Fruit fly (Drosophila melanogaster) whole organism, pupa: ENCODE results near the gene Mp.

ENCODE experiments used
- CG10348 ChIP-seq: fragments of 200-800 bp; sonication (Bioruptor generic); IDR thresholded peaks from 2 replicates; pipeline ENCODE4 v1.3.6; 2022; ENCODE audit warnings: missing biosample characterization, missing genetic modification characterization
- CG12605 ChIP-seq: fragments of 200-800 bp; sonication (Bioruptor generic); IDR thresholded peaks from 2 replicates; pipeline ENCODE4 v1.3.6; 2022; ENCODE audit warnings: missing biosample characterization, missing genetic modification characterization
- CG13204 ChIP-seq: fragments of 200-800 bp; sonication (Bioruptor generic); optimal IDR thresholded peaks from 2 replicates; lab custom pipeline; 2018; ENCODE audit warnings: missing biosample characterization, mild to moderate bottlenecking, missing genetic modification characterization, moderate library complexity
- CG14655 ChIP-seq: fragments of 200-800 bp; sonication (Bioruptor generic); optimal IDR thresholded peaks from 3 replicates; lab custom pipeline; 2017; ENCODE audit warnings: mild to moderate bottlenecking, missing biosample characterization, missing genetic modification reagents, missing genetic modification characterization
- CG15710 ChIP-seq: fragments of 200-800 bp; sonication (Bioruptor generic); optimal IDR thresholded peaks from 2 replicates; lab custom pipeline; 2018; ENCODE audit warnings: missing biosample characterization, mild to moderate bottlenecking, missing genetic modification characterization, moderate library complexity
- CG17806 ChIP-seq: fragments of 200-800 bp; sonication (Bioruptor generic); optimal IDR thresholded peaks from 2 replicates; lab custom pipeline; 2018; ENCODE audit warnings: missing biosample characterization, mild to moderate bottlenecking, missing genetic modification characterization, moderate library complexity
- CG32121 ChIP-seq: fragments of 200-800 bp; sonication (Bioruptor generic); IDR thresholded peaks from 2 replicates; pipeline ENCODE4 v1.3.6; 2022; ENCODE audit warnings: missing biosample characterization, missing genetic modification characterization
- CG34367 ChIP-seq: fragments of 200-800 bp; sonication (Bioruptor generic); optimal IDR thresholded peaks from 2 replicates; lab custom pipeline; 2018; ENCODE audit warnings: missing biosample characterization, mild to moderate bottlenecking, missing genetic modification characterization
- CG4496 ChIP-seq: fragments of 200-800 bp; sonication (Bioruptor generic); IDR thresholded peaks from 3 replicates; pipeline ENCODE4 v1.3.6; 2022; ENCODE audit warnings: missing biosample characterization, missing genetic modification characterization
- CG8159 ChIP-seq: fragments of 200-800 bp; sonication (Bioruptor generic); optimal IDR thresholded peaks from 3 replicates; lab custom pipeline; 2018; ENCODE audit warnings: missing biosample characterization, mild to moderate bottlenecking, missing genetic modification characterization, moderate library complexity
- CG8301 ChIP-seq: fragments of 200-800 bp; sonication (Bioruptor generic); optimal IDR thresholded peaks from 2 replicates; lab custom pipeline; 2018; ENCODE audit warnings: missing biosample characterization, mild to moderate bottlenecking, missing genetic modification characterization
- CG9948 ChIP-seq: fragments of 200-800 bp; sonication (Bioruptor generic); optimal IDR thresholded peaks from 2 replicates; lab custom pipeline; 2018; ENCODE audit warnings: missing biosample characterization, mild to moderate bottlenecking, missing genetic modification characterization, moderate library complexity
- D1 ChIP-seq: fragments of 200-800 bp; sonication (Bioruptor generic); optimal IDR thresholded peaks from 2 replicates; lab custom pipeline; 2018; ENCODE audit warnings: missing biosample characterization, mild to moderate bottlenecking, missing genetic modification characterization, moderate library complexity
- EcR ChIP-seq: fragments of 200-800 bp; sonication (Bioruptor generic); optimal IDR thresholded peaks from 3 replicates; lab custom pipeline; 2019; ENCODE audit warnings: missing biosample characterization, missing genetic modification characterization, mild to moderate bottlenecking, moderate library complexity, missing genetic modification reagents
- Ets98B ChIP-seq: fragments of 200-800 bp; sonication (Bioruptor generic); IDR thresholded peaks from 2 replicates; pipeline ENCODE4 v1.3.6; 2022; ENCODE audit warnings: missing biosample characterization, missing genetic modification characterization
- Pif1A ChIP-seq: fragments of 200-800 bp; sonication (Bioruptor generic); optimal IDR thresholded peaks from 3 replicates; lab custom pipeline; 2016; ENCODE audit warnings: missing biosample characterization, missing genetic modification characterization
- Pif1B ChIP-seq: fragments of 200-800 bp; sonication (Bioruptor generic); optimal IDR thresholded peaks from 3 replicates; lab custom pipeline; 2016; ENCODE audit warnings: missing biosample characterization, missing genetic modification characterization
- Snoo ChIP-seq: fragments of 200-800 bp; sonication (Bioruptor generic); optimal IDR thresholded peaks from 3 replicates; lab custom pipeline; 2017; ENCODE audit warnings: missing biosample characterization, mild to moderate bottlenecking, missing genetic modification characterization, inconsistent platforms
- fd96Ca ChIP-seq: fragments of 200-800 bp; sonication (Bioruptor generic); IDR thresholded peaks from 3 replicates; pipeline ENCODE4 v1.3.6; 2022; ENCODE audit warnings: missing biosample characterization, missing genetic modification characterization
- gl ChIP-seq: fragments of 200-800 bp; sonication (Bioruptor generic); optimal IDR thresholded peaks from 2 replicates; lab custom pipeline; 2018; ENCODE audit warnings: missing biosample characterization, mild to moderate bottlenecking, missing genetic modification characterization
- rn ChIP-seq: fragments of 200-800 bp; sonication (Bioruptor generic); IDR thresholded peaks from 2 replicates; pipeline ENCODE4 v1.3.6; 2022; ENCODE audit warnings: missing biosample characterization, missing genetic modification characterization

The Mp gene

dm6 chr3L:7058401-7058999, 59.9 kb downstream of the Mp start:
- TF ChIP-seq Pif1A (GFP tag; lab: Kevin White, UChicago): no peak
- TF ChIP-seq CG8301: no peak
- no peak for TF ChIP-seq CG12605
- TF ChIP-seq CG13204: no peak
- TF ChIP-seq gl (tag; lab: Kevin White, UChicago): no peak
- TF ChIP-seq CG8159: no peak
- TF ChIP-seq Pif1B (GFP tag; lab: Kevin White, UChicago): no peak
- no peak for TF ChIP-seq D1
- TF ChIP-seq Ets98B: no peak
- TF ChIP-seq CG14655 (GFP tag; lab: Kevin White, UChicago): no peak
- TF ChIP-seq, all 21 proteins: peak for 0

- TF ChIP-seq CG8301 (no peak), Ets98B (no peak), Snoo (tag; lab: Kevin White, UChicago) (no peak), CG17806 (no peak), CG4496 (no peak)
Observed at dm6 chr3L:7066014-7066413, 67.4 kb downstream of the Mp start, which contains the start of gene CG14823. TSS of gene CG14823 (plus strand) at chr3L:7066314.

DNA sequence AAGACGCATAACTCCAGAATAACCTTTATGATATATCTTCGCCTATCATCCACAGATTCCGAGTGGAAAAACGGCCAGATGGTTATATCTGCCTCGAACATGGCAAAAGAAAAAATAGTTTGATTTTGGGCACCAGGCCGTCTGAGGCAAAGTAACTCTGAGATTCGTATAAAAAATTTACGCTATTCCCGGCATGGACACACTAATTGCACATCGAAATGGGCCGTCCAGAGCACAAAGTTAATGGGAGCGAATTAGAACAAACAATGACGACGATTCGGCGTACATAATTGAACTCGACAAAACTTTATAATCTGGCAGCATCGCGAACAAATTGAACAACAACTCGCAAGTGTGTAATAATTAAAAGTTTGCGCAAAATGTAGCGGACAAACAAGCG, 70.5 kb downstream of the Mp start, which contains the start of gene CG32391:
CG32391 (minus strand) TSS at position 101 of the 400 bp plus-strand sequence.
- TF ChIP-seq CG15710 (tag; lab: Kevin White, UChicago): no peak
- no peak for TF ChIP-seq CG9948
- TF ChIP-seq rn (GFP tag; lab: Robert Waterston, UW): no peak
- no peak for TF ChIP-seq CG4496
- TF ChIP-seq CG10348 (GFP tag; lab: Robert Waterston, UW): no peak
- no peak for TF ChIP-seq Snoo (tag; lab: Kevin White, UChicago)
- TF ChIP-seq CG12605: no peak
- TF ChIP-seq fd96Ca: no peak
- no peak for TF ChIP-seq CG8159
- TF ChIP-seq CG32121 (GFP tag; lab: Robert Waterston, UW): no peak
- TF ChIP-seq CG17806: no peak

- TF ChIP-seq CG8159 (no peak), CG34367 (tag; lab: Kevin White, UChicago) (no peak), CG14655 (GFP tag; lab: Kevin White, UChicago) (no peak), CG9948 (no peak), rn (GFP tag; lab: Robert Waterston, UW) (no peak), EcR (GFP tag; lab: Kevin White, UChicago) (no peak), CG15710 (tag; lab: Kevin White, UChicago) (no peak), CG12605 (no peak), CG10348 (GFP tag; lab: Robert Waterston, UW) (no peak), CG4496 (no peak), CG8301 (no peak), fd96Ca (no peak)
Observed at dm6 chr3L:7075147-7075546, 76.5 kb downstream of the Mp start, which contains the start of gene CG34030. TSS of gene CG34030 (minus strand) at chr3L:7075247.

DNA sequence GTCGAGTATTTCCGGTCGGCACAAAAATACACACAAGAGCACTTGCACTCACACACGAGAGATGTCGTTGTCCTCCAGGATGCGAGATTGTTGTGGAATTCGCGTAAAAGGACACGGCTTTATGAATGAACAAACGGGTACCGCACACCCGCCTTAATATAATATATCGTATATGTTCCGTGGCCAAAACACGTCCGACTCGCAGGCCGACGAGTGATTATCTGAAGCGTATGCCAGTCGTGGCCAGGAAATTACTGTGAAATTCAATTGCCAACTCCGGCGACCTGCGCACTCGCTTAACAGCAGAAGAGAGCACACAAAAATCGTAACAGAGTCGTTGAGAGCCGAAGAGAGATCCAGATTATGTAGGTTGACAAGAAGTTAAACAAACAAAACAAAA, 78.6 kb downstream of the Mp start, which contains the start of gene CG8641:
CG8641 (minus strand) TSS at position 205 of the 400 bp plus-strand sequence.
- TF ChIP-seq Pif1B (GFP tag; lab: Kevin White, UChicago): no peak
- TF ChIP-seq CG12605: no peak
- TF ChIP-seq CG34367 (tag; lab: Kevin White, UChicago): no peak
- no peak for TF ChIP-seq CG8301
- TF ChIP-seq CG13204: no peak
- no peak for TF ChIP-seq CG9948
- TF ChIP-seq EcR (GFP tag; lab: Kevin White, UChicago): no peak
- no peak for TF ChIP-seq fd96Ca
- TF ChIP-seq CG17806: no peak
- no peak for TF ChIP-seq gl (tag; lab: Kevin White, UChicago)
- TF ChIP-seq CG15710 (tag; lab: Kevin White, UChicago): no peak
- no peak for TF ChIP-seq CG4496
- TF ChIP-seq Pif1A (GFP tag; lab: Kevin White, UChicago): no peak
- no peak for TF ChIP-seq CG8159
- TF ChIP-seq Ets98B: no peak
- no peak for TF ChIP-seq rn (GFP tag; lab: Robert Waterston, UW)

dm6 chr3L:7082168-7082567, 83.5 kb downstream of the Mp start:
- TF ChIP-seq gl (tag; lab: Kevin White, UChicago): no peak
- 0 out of 3 replicates have a peak, but pooled peaks have one; percentile 19 for TF ChIP-seq CG4496

DNA sequence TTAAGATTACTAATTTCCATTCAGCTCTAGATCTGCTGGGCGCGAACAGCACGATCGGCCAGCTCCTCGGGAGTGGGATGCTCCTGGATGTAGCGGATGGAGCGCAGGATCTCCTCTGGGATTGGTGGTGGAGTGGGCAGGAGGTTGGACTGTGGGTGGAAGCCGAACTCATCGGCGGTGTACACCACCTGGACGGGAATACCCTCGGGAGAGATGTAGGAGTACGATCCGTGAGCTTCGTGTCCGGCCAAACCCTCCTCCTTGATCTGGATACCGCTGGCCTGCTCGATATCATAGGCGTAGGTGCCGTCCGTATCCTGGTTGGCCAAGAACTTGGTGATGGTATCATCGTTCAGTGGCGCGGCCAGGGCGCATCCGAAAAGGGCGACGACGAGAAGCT, 87.5 kb downstream of the Mp start:
- no peak for TF ChIP-seq CG4496

DNA sequence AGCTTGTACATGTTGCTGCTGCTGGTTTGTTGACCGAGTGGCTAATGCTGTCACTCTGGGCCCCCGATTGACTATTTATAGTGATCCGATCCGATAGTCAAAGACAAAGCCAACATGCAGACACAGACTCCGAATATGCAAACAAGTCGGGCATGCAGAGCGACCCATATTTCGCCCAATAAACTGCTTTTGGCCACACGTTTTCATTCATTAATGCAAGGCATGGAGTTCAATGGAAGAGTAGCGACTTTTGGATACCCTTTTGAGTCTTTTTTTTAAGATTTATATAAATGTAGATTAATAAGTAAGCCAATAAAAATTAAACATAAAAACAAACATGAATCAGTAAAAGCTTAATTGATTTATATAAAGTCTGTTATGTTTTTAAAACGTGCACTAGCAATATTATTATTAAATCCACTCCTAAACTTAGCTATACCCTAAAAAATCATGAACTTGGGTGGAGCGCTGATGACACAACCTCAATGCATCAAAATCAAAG, 88.0 kb downstream of the Mp start, which contains the start of gene Cpr65Ea:
Cpr65Ea (minus strand) TSS at position 51 of the 502 bp plus-strand sequence.
- TF ChIP-seq CG8159 (no peak), rn (GFP tag; lab: Robert Waterston, UW) (no peak), CG13204 (no peak), D1 (no peak), CG32121 (GFP tag; lab: Robert Waterston, UW) (no peak), CG10348 (GFP tag; lab: Robert Waterston, UW) (no peak)
- TF ChIP-seq, all 21 proteins: peak for 0
